Fruit fly (Drosophila melanogaster): ENCODE results near the gene salt.
A peak's percentile ranks its signal among the peaks of the same experiment; 100 is the strongest.

salt gene

DNA sequence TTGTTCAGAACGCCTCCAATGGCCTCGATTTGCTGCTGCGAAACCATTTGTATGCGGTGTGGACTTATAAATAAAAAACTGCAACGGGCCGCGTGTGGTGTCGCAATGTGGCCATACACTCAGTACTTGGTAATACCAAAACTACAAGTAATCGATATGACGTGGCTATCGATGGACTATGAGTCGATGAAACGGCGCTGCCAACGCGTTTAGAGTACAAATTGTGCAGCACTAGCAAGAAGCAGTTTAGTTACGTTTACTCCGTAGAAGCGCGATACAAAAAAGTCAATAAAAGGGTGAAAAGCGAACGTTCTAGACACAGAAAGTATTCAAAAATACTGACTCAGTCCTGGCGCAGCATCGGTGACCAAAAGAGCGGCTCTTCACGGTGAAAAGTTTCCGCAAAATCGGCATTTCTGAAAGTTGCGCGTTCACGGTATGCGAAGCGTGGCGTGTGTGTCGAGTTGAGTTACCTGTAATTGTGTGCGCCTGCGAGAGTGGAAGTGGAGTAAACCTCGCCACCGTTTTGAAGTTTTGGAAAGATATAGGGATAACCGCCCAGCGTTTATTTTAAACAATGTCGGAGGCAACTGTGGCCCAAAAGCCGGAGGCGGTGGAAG is 7.0 kb downstream of the salt start, which contains the start of the genes nero and CG1910 (continued):
- TF ChIP-seq Dp (GFP tag; optimal IDR thresholded peaks at IDR 0.05), result peak; percentile 54
- no peak for TF ChIP-seq bowl (GFP tag; IDR thresholded peaks at IDR 0.05)
- TF ChIP-seq tin (GFP tag; optimal IDR thresholded peaks at IDR 0.05), result no peak
- TF ChIP-seq CG9797 (GFP tag; optimal IDR thresholded peaks at IDR 0.05), result peak; percentile 93
- TF ChIP-seq pho (GFP tag; optimal IDR thresholded peaks at IDR 0.05), result peak; percentile 7
- peak; percentile 92 for TF ChIP-seq gfzf (GFP tag; optimal IDR thresholded peaks at IDR 0.05)

DNA sequence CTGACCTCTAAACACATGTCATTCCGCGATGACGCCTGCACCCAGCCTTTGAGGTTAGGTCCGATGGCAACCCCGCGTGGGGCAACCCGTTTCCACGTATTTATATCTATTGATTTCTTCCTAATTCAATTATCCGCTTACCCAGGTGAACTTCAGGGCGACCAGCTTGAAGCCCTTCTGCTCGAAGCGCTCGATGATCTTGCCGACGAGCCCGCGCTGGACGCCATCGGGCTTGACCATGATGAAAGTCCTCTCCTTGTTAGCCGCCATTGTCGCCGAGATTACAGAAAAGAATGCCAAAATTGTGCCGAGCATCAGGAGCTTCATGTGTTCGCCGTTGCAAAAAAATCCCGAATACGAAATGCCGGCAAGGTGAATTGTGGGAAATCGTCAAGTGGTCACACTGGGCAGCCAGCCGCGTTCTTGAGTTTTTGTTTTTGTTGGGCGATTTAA is 8.8 kb downstream of the salt start, which contains the start of gene awd:
TSS of gene awd (minus strand) at position 449 of the 453 bp plus-strand sequence.
- TF ChIP-seq nmo (GFP tag; optimal IDR thresholded peaks at IDR 0.05), result peak; percentile 22
- TF ChIP-seq CG8290 (GFP tag; optimal IDR thresholded peaks at IDR 0.05), result no peak
- TF ChIP-seq CG8290 (tag; optimal IDR thresholded peaks at IDR 0.05), result peak in 1 of 2 experiments; percentile 40
- TF ChIP-seq CG4282 (GFP tag; optimal IDR thresholded peaks at IDR 0.05), result peak; percentile 35
- no peak for TF ChIP-seq HLH3B (GFP tag; IDR thresholded peaks at IDR 0.05)
- no peak for TF ChIP-seq cad (GFP tag; optimal IDR thresholded peaks at IDR 0.05)
- TF ChIP-seq CG10543 (GFP tag; optimal IDR thresholded peaks at IDR 0.05), result peak; percentile 46
- no peak for TF ChIP-seq lov (optimal IDR thresholded peaks at IDR 0.05)
- TF ChIP-seq lov (GFP tag; IDR thresholded peaks at IDR 0.05), result peak; percentile 28; the same call in 1 of the 3 replicates
- no peak for TF ChIP-seq CG11247 (GFP tag; IDR thresholded peaks at IDR 0.05)
- peak; percentile 32 for TF ChIP-seq CG12769 (tag; optimal IDR thresholded peaks at IDR 0.05)
- peak; percentile 75 for TF ChIP-seq CG12659 (GFP tag; optimal IDR thresholded peaks at IDR 0.05)
- TF ChIP-seq CG5180 (GFP tag; optimal IDR thresholded peaks at IDR 0.05), result no peak
- TF ChIP-seq row (GFP tag; IDR thresholded peaks at IDR 0.05), result peak; percentile 24; the same call in 1 of the 3 replicates
- TF ChIP-seq al (GFP tag; IDR thresholded peaks at IDR 0.05), result no peak
- no peak for TF ChIP-seq CG10979 (tag; optimal IDR thresholded peaks at IDR 0.05)
- TF ChIP-seq gt (GFP tag; IDR thresholded peaks at IDR 0.05), result no peak
- TF ChIP-seq vvl (GFP tag; IDR thresholded peaks at IDR 0.05), result peak; percentile 16; the same call in 1 of the 2 replicates
- TF ChIP-seq trem (tag; optimal IDR thresholded peaks at IDR 0.05), result peak; percentile 85
- TF ChIP-seq Myb (GFP tag; optimal IDR thresholded peaks at IDR 0.05), result peak; percentile 48
- no peak for TF ChIP-seq NK7.1 (GFP tag; optimal IDR thresholded peaks at IDR 0.05)
- TF ChIP-seq CG14014 (GFP tag; IDR thresholded peaks at IDR 0.05), result no peak
- no peak for TF ChIP-seq CG7963 (GFP tag; IDR thresholded peaks at IDR 0.05; ENCODE audit: partially characterized antibody)
- TF ChIP-seq gfzf (GFP tag; optimal IDR thresholded peaks at IDR 0.05), result peak; percentile 94
- no peak for TF ChIP-seq CG12155 (GFP tag; optimal IDR thresholded peaks at IDR 0.05)
- TF ChIP-seq gro (GFP tag; optimal IDR thresholded peaks at IDR 0.05), result no peak
- TF ChIP-seq NFAT (GFP tag; IDR thresholded peaks at IDR 0.05), result peak; percentile 14; the same call in 1 of the 2 replicates
- TF ChIP-seq Med (GFP tag), result peak; percentile 61
- TF ChIP-seq HmgZ (tag; optimal IDR thresholded peaks at IDR 0.05), result peak; percentile 50
- no peak for TF ChIP-seq CG11504 (tag; optimal IDR thresholded peaks at IDR 0.05)
- TF ChIP-seq CG13424 (tag; optimal IDR thresholded peaks at IDR 0.05), result no peak
- peak; percentile 45 for TF ChIP-seq CG14710 (tag; optimal IDR thresholded peaks at IDR 0.05)
- peak; percentile 30 for TF ChIP-seq CG10267 (tag; optimal IDR thresholded peaks at IDR 0.05)
- peak; percentile 19; the same call in 1 of the 3 replicates for TF ChIP-seq Opbp (GFP tag; IDR thresholded peaks at IDR 0.05; ENCODE audit: partially characterized antibody)
- no peak for TF ChIP-seq Blimp-1 (GFP tag; optimal IDR thresholded peaks at IDR 0.05)
- TF ChIP-seq CG2116 (GFP tag; optimal IDR thresholded peaks at IDR 0.05), result peak; percentile 37
- TF ChIP-seq C15 (GFP tag; IDR thresholded peaks at IDR 0.05), result no peak
- TF ChIP-seq Sry-δ (GFP tag; optimal IDR thresholded peaks at IDR 0.05), result peak; percentile 26
- peak; percentile 68 for TF ChIP-seq Dp (GFP tag; optimal IDR thresholded peaks at IDR 0.05)
- TF ChIP-seq bigmax (GFP tag; optimal IDR thresholded peaks at IDR 0.05), result peak; percentile 95
- no peak for TF ChIP-seq CG4404 (GFP tag; IDR thresholded peaks at IDR 0.05)
- TF ChIP-seq CG4424 (GFP tag; optimal IDR thresholded peaks at IDR 0.05), result no peak
- TF ChIP-seq Stat92E (GFP tag; optimal IDR thresholded peaks at IDR 0.05), result peak in 1 of 3 experiments; percentile 5
- TF ChIP-seq z (GFP tag; IDR thresholded peaks at IDR 0.05), result no peak

All from whole organism, embryonic.